Worm (Caenorhabditis elegans): ENCODE data around the gene hpl-2.

DNA sequence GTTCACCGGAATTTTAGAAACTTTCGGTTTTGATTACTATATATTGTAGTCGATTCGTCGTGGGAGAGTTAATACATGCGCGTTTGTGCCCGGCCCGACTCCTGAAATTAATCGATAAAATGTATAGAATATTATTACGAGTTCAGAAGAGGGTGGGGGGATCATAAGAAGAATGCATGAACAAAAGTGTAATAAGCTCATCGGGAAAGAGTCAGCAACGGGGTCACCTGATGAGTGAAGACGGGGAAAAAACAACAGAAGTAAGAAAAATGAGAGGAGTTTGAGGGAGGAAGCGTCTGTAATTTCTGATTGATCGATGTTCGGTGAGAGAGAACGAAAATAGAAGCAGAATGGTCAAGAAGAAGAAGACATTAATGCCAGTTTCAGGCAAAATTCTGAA is 39.2 kb downstream of the hpl-2 start, which contains the start of gene W09D10.4:
- no peak for TF ChIP-seq Y75B8A.6 (GFP tag; IDR thresholded peaks at IDR 0.05)
- no peak for TF ChIP-seq nhr-237 (tag; optimal IDR thresholded peaks at IDR 0.05)
- no peak for TF ChIP-seq ztf-11 (tag; optimal IDR thresholded peaks at IDR 0.05)
- no peak for TF ChIP-seq nhr-42 (GFP tag; IDR thresholded peaks at IDR 0.05)
- no peak for TF ChIP-seq nhr-41 (GFP tag; IDR thresholded peaks at IDR 0.05)
- no peak for TF ChIP-seq ama-1 (optimal IDR thresholded peaks at IDR 0.05)
- TF ChIP-seq lin-15B (tag; optimal IDR thresholded peaks at IDR 0.05) = no peak
- no peak for TF ChIP-seq pha-4 (GFP tag; IDR thresholded peaks at IDR 0.05)
- no peak for TF ChIP-seq pha-4 (tag; optimal IDR thresholded peaks at IDR 0.05)
- no peak for TF ChIP-seq snpc-4 (tag; optimal IDR thresholded peaks at IDR 0.05)
- no peak for TF ChIP-seq R02D3.7 (tag; optimal IDR thresholded peaks at IDR 0.05)
- no peak for TF ChIP-seq nhr-77 (tag; optimal IDR thresholded peaks at IDR 0.05)
- TF ChIP-seq vab-7 (GFP tag; IDR thresholded peaks at IDR 0.05) = no peak
- TF ChIP-seq lin-39 (tag; optimal IDR thresholded peaks at IDR 0.05) = no peak
- TF ChIP-seq F49E8.2 (tag; optimal IDR thresholded peaks at IDR 0.05; ENCODE audit: borderline replicate concordance) = no peak
